ENCODE assay signal across 5 worm cellular contexts in genomic region chrIII:5936992-5937391, ce11.
TF ChIP-seq lines count a peak whose summit lies in the region.

Gene EGAP1.1, minus strand, starts transcription at chrIII:5937220.

TF ChIP-seq in whole organism, L1 larva, 84 proteins besides CTCF, POLR2A, EP300 and RAD21 (continues in another document):
- TF ChIP-seq ces-1 (GFP tag; optimal IDR thresholded peaks at IDR 0.05; lab: Kevin White, UChicago): no peak
- no peak for TF ChIP-seq vab-15 (tag; optimal IDR thresholded peaks at IDR 0.05; lab: Kevin White, UChicago)
- peak; percentile 53 for TF ChIP-seq fkh-10 (GFP tag; optimal IDR thresholded peaks at IDR 0.05; lab: Kevin White, UChicago)
- peak; percentile 32 for TF ChIP-seq lin-14 (GFP tag; optimal IDR thresholded peaks at IDR 0.05; lab: Kevin White, UChicago)
- no peak for TF ChIP-seq hlh-4 (tag; optimal IDR thresholded peaks at IDR 0.05; lab: Kevin White, UChicago)
- no peak for TF ChIP-seq pqm-1 (tag; optimal IDR thresholded peaks at IDR 0.05; lab: Kevin White, UChicago)
- no peak for TF ChIP-seq lsy-2 (tag; optimal IDR thresholded peaks at IDR 0.05; lab: Kevin White, UChicago)
- no peak for TF ChIP-seq xbp-1 (tag; optimal IDR thresholded peaks at IDR 0.05; lab: Kevin White, UChicago)
- no peak for TF ChIP-seq dpl-1 (GFP tag; optimal IDR thresholded peaks at IDR 0.05; lab: Kevin White, UChicago)
- no peak for TF ChIP-seq lin-39 (tag; optimal IDR thresholded peaks at IDR 0.05; lab: Kevin White, UChicago)
- TF ChIP-seq dsc-1 (tag; optimal IDR thresholded peaks at IDR 0.05; lab: Kevin White, UChicago): no peak
- no peak for TF ChIP-seq grh-1 (GFP tag; IDR thresholded peaks at IDR 0.05; lab: Robert Waterston, UW)
- no peak for TF ChIP-seq swsn-7 (tag; optimal IDR thresholded peaks at IDR 0.05; lab: Kevin White, UChicago)
- TF ChIP-seq lin-15B (tag; optimal IDR thresholded peaks at IDR 0.05; lab: Kevin White, UChicago): no peak
- no peak for TF ChIP-seq egl-13 (tag; optimal IDR thresholded peaks at IDR 0.05; lab: Kevin White, UChicago)
- TF ChIP-seq ztf-4 (tag; optimal IDR thresholded peaks at IDR 0.05; lab: Kevin White, UChicago): no peak
- TF ChIP-seq nhr-84 (tag; optimal IDR thresholded peaks at IDR 0.05; lab: Kevin White, UChicago): no peak
- TF ChIP-seq mep-1 (tag; optimal IDR thresholded peaks at IDR 0.05; lab: Kevin White, UChicago): no peak
- no peak for TF ChIP-seq mab-9 (GFP tag; IDR thresholded peaks at IDR 0.05; lab: Robert Waterston, UW)
- TF ChIP-seq jun-1 (tag; optimal IDR thresholded peaks at IDR 0.05; lab: Kevin White, UChicago): no peak

TF ChIP-seq in whole organism, L2 larva, 48 proteins besides CTCF, POLR2A, EP300 and RAD21:
- TF ChIP-seq nhr-10 (tag; optimal IDR thresholded peaks at IDR 0.05; lab: Kevin White, UChicago): no peak
- peak; percentile 2 for TF ChIP-seq C34F6.9 (tag; optimal IDR thresholded peaks at IDR 0.05; lab: Kevin White, UChicago)
- TF ChIP-seq mbf-1 (tag; optimal IDR thresholded peaks at IDR 0.05; lab: Kevin White, UChicago): no peak

TF ChIP-seq in whole organism, L3 larva, 47 proteins besides CTCF, POLR2A, EP300 and RAD21:
- no peak for TF ChIP-seq ceh-16 (tag; optimal IDR thresholded peaks at IDR 0.05; lab: Kevin White, UChicago)
- TF ChIP-seq nfya-1 (tag; optimal IDR thresholded peaks at IDR 0.05; lab: Kevin White, UChicago; ENCODE audit: insufficient read depth): peak; percentile 4

TF ChIP-seq in whole organism, L4 larva, 104 proteins besides CTCF, POLR2A, EP300 and RAD21:
- TF ChIP-seq hlh-30 (tag; optimal IDR thresholded peaks at IDR 0.05; lab: Kevin White, UChicago; ENCODE audit: insufficient read depth) (peak; percentile 74), aha-1 (tag; lab: Kevin White, UChicago) (peak; percentile 70), T20F7.1 (GFP tag; optimal IDR thresholded peaks at IDR 0.05; lab: Kevin White, UChicago) (no peak)

TF ChIP-seq in whole organism, young adult, 124 proteins besides CTCF, POLR2A, EP300 and RAD21:
- peak; percentile 17 for TF ChIP-seq madf-10 (tag; optimal IDR thresholded peaks at IDR 0.05; lab: Kevin White, UChicago)
- no peak for TF ChIP-seq madf-8 (GFP tag; conservative IDR thresholded peaks at IDR 0.05; lab: Robert Waterston, UW)
- TF ChIP-seq hmg-20 (GFP tag; IDR thresholded peaks at IDR 0.05; lab: Robert Waterston, UW): no peak
- TF ChIP-seq hlh-26 (GFP tag; conservative IDR thresholded peaks at IDR 0.05; lab: Robert Waterston, UW): no peak
- peak; percentile 62 for TF ChIP-seq cebp-1 (GFP tag; IDR thresholded peaks at IDR 0.05; lab: Robert Waterston, UW)
- TF ChIP-seq cebp-1 (tag; optimal IDR thresholded peaks at IDR 0.05; lab: Kevin White, UChicago): peak; percentile 88
- no peak for TF ChIP-seq ZK185.1 (tag; optimal IDR thresholded peaks at IDR 0.05; lab: Kevin White, UChicago; ENCODE audit: poor library complexity, severe bottlenecking)
- no peak for TF ChIP-seq F57C9.4 (tag; optimal IDR thresholded peaks at IDR 0.05; lab: Kevin White, UChicago)
- TF ChIP-seq lsl-1 (GFP tag; optimal IDR thresholded peaks at IDR 0.05; lab: Kevin White, UChicago): no peak
- TF ChIP-seq ztf-25 (GFP tag; IDR thresholded peaks at IDR 0.05; lab: Robert Waterston, UW): no peak
